Fruit fly (Drosophila melanogaster) whole organism, prepupa: ENCODE results near the gene CG17026.
A peak's percentile ranks its signal among the peaks of the same experiment; 100 is the strongest.

ENCODE experiments used
- CG1621 ChIP-seq: fragments of 200-800 bp; sonication (Bioruptor generic); optimal IDR thresholded peaks from 3 replicates; lab custom pipeline; 2018; ENCODE audit warnings: missing biosample characterization, mild to moderate bottlenecking, missing genetic modification characterization
- CG34406 ChIP-seq: fragments of 200-800 bp; sonication (Bioruptor generic); optimal IDR thresholded peaks from 3 replicates; lab custom pipeline; 2016; ENCODE audit warnings: missing biosample characterization, missing genetic modification characterization
- Eip78C ChIP-seq: fragments of 200-800 bp; sonication (Bioruptor generic); peaks from one replicate; lab custom pipeline; 2016; ENCODE audit warnings: missing biosample characterization, missing genetic modification characterization
- Ets21C ChIP-seq: fragments of 200-800 bp; sonication (Bioruptor generic); optimal IDR thresholded peaks from 3 replicates; lab custom pipeline; 2016; ENCODE audit warnings: missing biosample characterization, missing genetic modification characterization
- dsx ChIP-seq: fragments of 200-800 bp; optimal IDR thresholded peaks from 3 replicates; lab custom pipeline; 2019; ENCODE audit warnings: missing biosample characterization, mild to moderate bottlenecking, missing genetic modification characterization, moderate library complexity; ENCODE audit not compliant: poor library complexity, severe bottlenecking
- fd85E ChIP-seq: fragments of 200-800 bp; sonication (Bioruptor generic); optimal IDR thresholded peaks from 3 replicates; lab custom pipeline; 2016; ENCODE audit warnings: missing biosample characterization, missing genetic modification characterization
- spab ChIP-seq: fragments of 200-800 bp; sonication (Bioruptor generic); optimal IDR thresholded peaks from 2 replicates; lab custom pipeline; 2017; ENCODE audit warnings: missing biosample characterization, mild to moderate bottlenecking, missing genetic modification characterization, missing genetic modification reagents

- TF ChIP-seq spab: no peak
- peak; percentile 83 for TF ChIP-seq Eip78C (GFP tag; lab: Kevin White, UChicago)
- TF ChIP-seq fd85E (GFP tag; lab: Kevin White, UChicago): no peak
- TF ChIP-seq CG1621 (tag; lab: Kevin White, UChicago): peak; percentile 81
- TF ChIP-seq CG34406 (GFP tag; lab: Kevin White, UChicago): no peak
- no peak for TF ChIP-seq Ets21C (GFP tag; lab: Kevin White, UChicago)
- TF ChIP-seq dsx (GFP tag; lab: Kevin White, UChicago): peak; percentile 94
These were observed 16.4 kb upstream of the CG17026 start, which contains the start of gene CG17032 for dm6 chr3L:15958612-15959315.
